Worm (Caenorhabditis elegans) whole organism, young adult: ENCODE measurements around the gene fbxa-113.

Experiments used
- akir-1 ChIP-seq: fragments of 200-800 bp; sonication (Bioruptor generic); optimal IDR thresholded peaks from 2 replicates; lab custom pipeline; 2018; ENCODE audit warnings: mild to moderate bottlenecking, missing genetic modification characterization, moderate library complexity, missing compliant biosample characterization
- dpl-1 ChIP-seq: fragments of 150-350 bp; optimal IDR thresholded peaks from 2 replicates; lab custom pipeline; 2014; ENCODE audit warnings: missing biosample characterization, missing genetic modification reagents, missing genetic modification characterization
- tbp1 ChIP-seq: fragments of 200-800 bp; sonication (Bioruptor generic); optimal IDR thresholded peaks from 2 replicates; lab custom pipeline; 2018; ENCODE audit warnings: mild to moderate bottlenecking, missing genetic modification characterization, missing compliant biosample characterization

- TF ChIP-seq dpl-1 (GFP tag; lab: Kevin White, UChicago) = no peak
- TF ChIP-seq tbp1 = no peak
- TF ChIP-seq akir-1 (GFP tag; lab: Kevin White, UChicago) = no peak
Measured at ce11 chrV:20161781-20162289, 41.4 kb upstream of the fbxa-113 start.
